Worm (Caenorhabditis elegans) whole organism, late embryonic: ENCODE results near the gene abu-13.

ENCODE experiments used
- ama-1 ChIP-seq: fragments of 150-350 bp; optimal IDR thresholded peaks from 2 replicates; lab custom pipeline; 2014
- elt-2 ChIP-seq: sonication (generic microtip); optimal IDR thresholded peaks from 2 replicates; lab custom pipeline; 2016; ENCODE audit warnings: missing genetic modification reagents, missing genetic modification characterization, missing compliant biosample characterization
- sox-4 ChIP-seq: sonication (generic microtip); optimal IDR thresholded peaks from 2 replicates; lab custom pipeline; 2017; ENCODE audit warnings: mild to moderate bottlenecking, missing genetic modification characterization, inconsistent platforms, missing compliant biosample characterization
- unc-86 ChIP-seq: sonication (generic microtip); optimal IDR thresholded peaks from 2 replicates; lab custom pipeline; 2016; ENCODE audit warnings: missing genetic modification characterization, missing compliant biosample characterization

DNA sequence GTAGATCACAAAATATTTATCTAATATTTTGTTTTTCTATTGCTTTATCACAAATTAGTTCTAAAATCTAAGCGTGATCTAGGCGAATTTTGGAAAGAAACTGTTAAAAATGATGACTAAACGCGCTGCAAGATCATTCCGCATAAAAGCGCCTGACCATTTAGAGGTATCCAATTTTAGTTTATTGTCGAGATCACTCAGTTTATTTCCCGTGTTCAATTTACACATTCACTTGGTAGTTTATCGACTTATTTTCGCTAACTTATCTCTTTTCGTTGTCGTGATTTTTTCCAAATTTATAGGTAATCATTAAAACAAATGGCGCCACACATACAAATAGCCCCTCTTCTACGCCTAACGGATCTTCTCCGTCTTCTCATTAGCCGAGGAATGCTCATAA lies 39.3 kb downstream of the abu-13 start, which contains the start of gene T07E3.2:
- TF ChIP-seq elt-2 (tag; lab: Kevin White, UChicago) (no peak), ama-1 (lab: Kevin White, UChicago) (no peak), sox-4 (tag; lab: Kevin White, UChicago) (no peak), unc-86 (tag; lab: Kevin White, UChicago) (no peak)
